Worm (Caenorhabditis elegans) whole organism, mixed stage, embryonic: ENCODE measurements around the gene ZK666.1.
A peak's percentile ranks its signal among the peaks of the same experiment; 100 is the strongest.

ENCODE experiments used
- M03D4.4 ChIP-seq: sonication (generic microtip); optimal IDR thresholded peaks from 2 replicates; lab custom pipeline; 2017; ENCODE audit warnings: mild to moderate bottlenecking, missing genetic modification characterization, missing compliant biosample characterization
- bed-3 ChIP-seq: fragments of 200-800 bp; sonication (Bioruptor generic); optimal IDR thresholded peaks from 3 replicates; lab custom pipeline; 2018; ENCODE audit warnings: mild to moderate bottlenecking, missing genetic modification characterization, moderate library complexity, missing compliant biosample characterization
- blmp-1 ChIP-seq: fragments of 150-350 bp; optimal IDR thresholded peaks from 2 replicates; lab custom pipeline; 2014; ENCODE audit warnings: missing biosample characterization, missing genetic modification characterization
- ceh-39 ChIP-seq: fragments of 150-350 bp; optimal IDR thresholded peaks from 2 replicates; lab custom pipeline; 2014; ENCODE audit warnings: missing biosample characterization, missing genetic modification characterization
- ceh-43 ChIP-seq: fragments of 200-800 bp; sonication (Bioruptor generic); optimal IDR thresholded peaks from 2 replicates; lab custom pipeline; 2018; ENCODE audit warnings: mild to moderate bottlenecking, missing genetic modification characterization, moderate library complexity, missing compliant biosample characterization
- ceh-83 ChIP-seq: fragments of 200-800 bp; sonication (Bioruptor generic); optimal IDR thresholded peaks from 2 replicates; lab custom pipeline; 2018; ENCODE audit warnings: mild to moderate bottlenecking, missing genetic modification characterization, missing compliant biosample characterization
- ces-1 ChIP-seq: fragments of 150-350 bp; optimal IDR thresholded peaks from 2 replicates; lab custom pipeline; 2014; ENCODE audit warnings: missing biosample characterization, missing genetic modification reagents, missing genetic modification characterization
- cnd-1 ChIP-seq: fragments of 200-800 bp; sonication (Bioruptor generic); optimal IDR thresholded peaks from 2 replicates; lab custom pipeline; 2018; ENCODE audit warnings: mild to moderate bottlenecking, missing genetic modification characterization, missing compliant biosample characterization
- drap-1 ChIP-seq: fragments of 200-800 bp; sonication (Bioruptor generic); optimal IDR thresholded peaks from 3 replicates; lab custom pipeline; 2018; ENCODE audit warnings: mild to moderate bottlenecking, missing genetic modification characterization, missing compliant biosample characterization
- elt-1 ChIP-seq: sonication (generic microtip); optimal IDR thresholded peaks from 2 replicates; lab custom pipeline; 2017; ENCODE audit warnings: missing genetic modification characterization, mild to moderate bottlenecking, missing compliant biosample characterization, antibody characterized with exemption, moderate library complexity, borderline replicate concordance; ENCODE audit not compliant: insufficient read depth
- elt-3 ChIP-seq: fragments of 150-350 bp; optimal IDR thresholded peaks from 2 replicates; lab custom pipeline; 2014; ENCODE audit warnings: missing biosample characterization, missing genetic modification characterization
- flh-1 ChIP-seq: fragments of 200-800 bp; sonication (Bioruptor generic); optimal IDR thresholded peaks from 2 replicates; lab custom pipeline; 2018; ENCODE audit warnings: mild to moderate bottlenecking, missing genetic modification characterization, moderate library complexity, missing compliant biosample characterization
- ham-2 ChIP-seq: fragments of 200-800 bp; sonication (Bioruptor generic); optimal IDR thresholded peaks from 2 replicates; lab custom pipeline; 2018; ENCODE audit warnings: mild to moderate bottlenecking, missing genetic modification characterization, missing compliant biosample characterization
- hlh-1 ChIP-seq: fragments of 150-350 bp; optimal IDR thresholded peaks from 2 replicates; lab custom pipeline; 2014; ENCODE audit warnings: missing biosample characterization, missing genetic modification reagents, missing genetic modification characterization
- lin-13 ChIP-seq: fragments of 150-350 bp; optimal IDR thresholded peaks from 2 replicates; lab custom pipeline; 2014; ENCODE audit warnings: missing biosample characterization, missing genetic modification characterization
- lin-32 ChIP-seq: fragments of 200-800 bp; sonication (Bioruptor generic); optimal IDR thresholded peaks from 2 replicates; lab custom pipeline; 2018; ENCODE audit warnings: mild to moderate bottlenecking, missing genetic modification characterization, missing compliant biosample characterization
- lsy-2 ChIP-seq: fragments of 150-350 bp; optimal IDR thresholded peaks from 2 replicates; lab custom pipeline; 2014; ENCODE audit warnings: missing biosample characterization, missing genetic modification characterization
- mab-5 ChIP-seq: fragments of 150-350 bp; optimal IDR thresholded peaks from 2 replicates; lab custom pipeline; 2014; ENCODE audit warnings: missing biosample characterization, missing genetic modification characterization
- mep-1 ChIP-seq: fragments of 150-350 bp; optimal IDR thresholded peaks from 2 replicates; lab custom pipeline; 2017; ENCODE audit warnings: missing biosample characterization, missing genetic modification reagents, missing genetic modification characterization, inconsistent platforms
- mls-2 ChIP-seq: sonication (generic microtip); optimal IDR thresholded peaks from 2 replicates; lab custom pipeline; 2016; ENCODE audit warnings: mild to moderate bottlenecking, missing genetic modification characterization, moderate library complexity, missing compliant biosample characterization
- nhr-12 ChIP-seq: fragments of 150-350 bp; optimal IDR thresholded peaks from 2 replicates; lab custom pipeline; 2014; ENCODE audit warnings: missing biosample characterization, missing genetic modification characterization
- nhr-2 ChIP-seq: fragments of 150-350 bp; optimal IDR thresholded peaks from 2 replicates; lab custom pipeline; 2014; ENCODE audit warnings: missing biosample characterization, missing genetic modification characterization
- nhr-237 ChIP-seq: fragments of 150-350 bp; optimal IDR thresholded peaks from 2 replicates; lab custom pipeline; 2014; ENCODE audit warnings: missing biosample characterization, missing genetic modification characterization
- nhr-28 ChIP-seq: fragments of 150-350 bp; optimal IDR thresholded peaks from 2 replicates; lab custom pipeline; 2014; ENCODE audit warnings: missing biosample characterization, missing genetic modification characterization
- nhr-76 ChIP-seq: sonication (generic microtip); optimal IDR thresholded peaks from 2 replicates; lab custom pipeline; 2017; ENCODE audit warnings: missing biosample characterization, missing genetic modification characterization
- pha-4 ChIP-seq: fragments of 150-350 bp; optimal IDR thresholded peaks from 2 replicates; lab custom pipeline; 2018; ENCODE audit warnings: missing biosample characterization, missing genetic modification reagents, missing genetic modification characterization
- sem-2 ChIP-seq: fragments of 200-800 bp; sonication (Bioruptor generic); optimal IDR thresholded peaks from 2 replicates; lab custom pipeline; 2018; ENCODE audit warnings: mild to moderate bottlenecking, missing genetic modification characterization, missing compliant biosample characterization
- snpc-4 ChIP-seq: fragments of 150-350 bp; optimal IDR thresholded peaks from 2 replicates; lab custom pipeline; 2014; ENCODE audit warnings: missing biosample characterization, missing genetic modification characterization
- sptf-1 ChIP-seq: sonication (generic microtip); optimal IDR thresholded peaks from 2 replicates; lab custom pipeline; 2017; ENCODE audit warnings: mild to moderate bottlenecking, missing genetic modification characterization, moderate library complexity, missing compliant biosample characterization
- tbx-8 ChIP-seq: fragments of 200-800 bp; sonication (Bioruptor generic); optimal IDR thresholded peaks from 2 replicates; lab custom pipeline; 2018; ENCODE audit warnings: mild to moderate bottlenecking, missing genetic modification characterization, moderate library complexity, missing compliant biosample characterization
- unc-120 ChIP-seq: sonication (generic microtip); optimal IDR thresholded peaks from 2 replicates; lab custom pipeline; 2017; ENCODE audit warnings: missing genetic modification characterization, missing compliant biosample characterization; ENCODE audit not compliant: poor library complexity, severe bottlenecking
- unc-39 ChIP-seq: fragments of 150-350 bp; optimal IDR thresholded peaks from 2 replicates; lab custom pipeline; 2014; ENCODE audit warnings: missing biosample characterization, missing genetic modification characterization
- unc-62 ChIP-seq: fragments of 150-350 bp; optimal IDR thresholded peaks from 2 replicates; lab custom pipeline; 2014; ENCODE audit warnings: missing biosample characterization, missing genetic modification reagents, missing genetic modification characterization
- zip-8 ChIP-seq: fragments of 150-350 bp; optimal IDR thresholded peaks from 2 replicates; lab custom pipeline; 2014; ENCODE audit warnings: missing biosample characterization, missing genetic modification characterization
- ztf-11 ChIP-seq: fragments of 150-350 bp; optimal IDR thresholded peaks from 2 replicates; lab custom pipeline; 2014; ENCODE audit warnings: missing biosample characterization, missing genetic modification characterization

Gene ZK666.1

ce11 chrII:10507906-10508305 lies 36.8 kb upstream of the ZK666.1 start:
- TF ChIP-seq sem-2 (no peak), ceh-43 (no peak), unc-39 (no peak), nhr-237 (no peak), ceh-39 (tag; lab: Kevin White, UChicago) (no peak), bed-3 (GFP tag; lab: Kevin White, UChicago) (no peak), cnd-1 (tag; lab: Kevin White, UChicago) (no peak), ces-1 (GFP tag; lab: Kevin White, UChicago) (no peak), M03D4.4 (no peak), nhr-12 (tag; lab: Kevin White, UChicago) (no peak), snpc-4 (tag; lab: Kevin White, UChicago) (no peak), sptf-1 (tag; lab: Kevin White, UChicago) (no peak), mls-2 (tag; lab: Kevin White, UChicago) (no peak), hlh-1 (no peak), lsy-2 (no peak), drap-1 (GFP tag; lab: Kevin White, UChicago) (no peak)

ce11 chrII:10505949-10506348 lies 34.8 kb upstream of the ZK666.1 start:
- no peak for TF ChIP-seq pha-4 (tag; lab: Kevin White, UChicago)

ce11 chrII:10504729-10505128 lies 33.6 kb upstream of the ZK666.1 start:
- TF ChIP-seq pha-4 (tag; lab: Kevin White, UChicago) (no peak), ces-1 (GFP tag; lab: Kevin White, UChicago) (no peak), nhr-2 (tag; lab: Kevin White, UChicago) (peak; percentile 83), ceh-39 (tag; lab: Kevin White, UChicago) (no peak), flh-1 (GFP tag; lab: Kevin White, UChicago) (no peak), unc-62 (GFP tag; lab: Kevin White, UChicago) (no peak), mep-1 (tag; lab: Kevin White, UChicago) (peak; percentile 17), cnd-1 (tag; lab: Kevin White, UChicago) (peak; percentile 23)

ce11 chrII:10502491-10503063 lies 31.4 kb upstream of the ZK666.1 start, which contains the start of gene myrf-1:
Gene myrf-1, minus strand, starts transcription at chrII:10502541.
- TF ChIP-seq unc-39 = no peak
- no peak for TF ChIP-seq flh-1 (GFP tag; lab: Kevin White, UChicago)
- TF ChIP-seq pha-4 (tag; lab: Kevin White, UChicago) = peak; percentile 44
- TF ChIP-seq lin-32 = no peak
- no peak for TF ChIP-seq mab-5 (tag; lab: Kevin White, UChicago)
- no peak for TF ChIP-seq lin-13 (tag; lab: Kevin White, UChicago)
- TF ChIP-seq drap-1 (GFP tag; lab: Kevin White, UChicago) = peak; percentile 65
- TF ChIP-seq snpc-4 (tag; lab: Kevin White, UChicago) = no peak
- TF ChIP-seq tbx-8 (GFP tag; lab: Kevin White, UChicago) = no peak
- TF ChIP-seq lsy-2 = peak; percentile 33
- no peak for TF ChIP-seq elt-3
- TF ChIP-seq ham-2 (GFP tag; lab: Kevin White, UChicago) = peak; percentile 94
- peak; percentile 76 for TF ChIP-seq ztf-11 (tag; lab: Kevin White, UChicago)
- no peak for TF ChIP-seq ceh-43
- peak; percentile 68 for TF ChIP-seq mls-2 (tag; lab: Kevin White, UChicago)
- peak; percentile 61 for TF ChIP-seq cnd-1 (tag; lab: Kevin White, UChicago)
- TF ChIP-seq zip-8 (tag; lab: Kevin White, UChicago) = no peak
- TF ChIP-seq nhr-237 = no peak
- TF ChIP-seq mep-1 (tag; lab: Kevin White, UChicago) = peak; percentile 81
- TF ChIP-seq bed-3 (GFP tag; lab: Kevin White, UChicago) = no peak
- TF ChIP-seq nhr-76 = no peak
- TF ChIP-seq elt-1 = no peak
- peak; percentile 33 for TF ChIP-seq hlh-1
- no peak for TF ChIP-seq nhr-28 (tag; lab: Kevin White, UChicago)
- TF ChIP-seq nhr-2 (tag; lab: Kevin White, UChicago) = peak; percentile 46
- no peak for TF ChIP-seq nhr-12 (tag; lab: Kevin White, UChicago)
- TF ChIP-seq ceh-39 (tag; lab: Kevin White, UChicago) = no peak
- TF ChIP-seq M03D4.4 = peak; percentile 48
- no peak for TF ChIP-seq blmp-1
- TF ChIP-seq sptf-1 (tag; lab: Kevin White, UChicago) = peak; percentile 74
- TF ChIP-seq unc-62 (GFP tag; lab: Kevin White, UChicago) = peak; percentile 39
- peak; percentile 58 for TF ChIP-seq ces-1 (GFP tag; lab: Kevin White, UChicago)
- TF ChIP-seq sem-2 = no peak
- TF ChIP-seq unc-120 (tag; lab: Kevin White, UChicago) = peak; percentile 73
- no peak for TF ChIP-seq ceh-83 (GFP tag; lab: Kevin White, UChicago)
